Worm (Caenorhabditis elegans) whole organism, young adult: ENCODE data around the gene Y43C5B.3.

Source experiments
- B0261.1 ChIP-seq: sonication (generic microtip); optimal IDR thresholded peaks from 2 replicates; lab custom pipeline; 2016; ENCODE audit warnings: mild to moderate bottlenecking, missing genetic modification characterization, moderate library complexity, missing compliant biosample characterization
- C06A6.2 ChIP-seq: fragments of 200-800 bp; sonication (Bioruptor generic); conservative IDR thresholded peaks from 2 replicates; pipeline ENCODE4 v1.3.6; 2022; ENCODE audit warnings: missing genetic modification characterization, missing compliant biosample characterization
- F33H1.4 ChIP-seq: fragments of 200-800 bp; sonication (Bioruptor generic); IDR thresholded peaks from 2 replicates; pipeline ENCODE4 v1.3.6; 2022; ENCODE audit warnings: missing genetic modification reagents, missing genetic modification characterization, missing compliant biosample characterization
- F55B11.4 ChIP-seq: sonication (generic microtip); optimal IDR thresholded peaks from 2 replicates; lab custom pipeline; 2016; ENCODE audit warnings: missing compliant biosample characterization, missing genetic modification characterization, borderline replicate concordance; ENCODE audit not compliant: insufficient read depth
- F57A8.1 ChIP-seq: fragments of 200-800 bp; sonication (Bioruptor generic); optimal IDR thresholded peaks from 2 replicates; lab custom pipeline; 2018; ENCODE audit warnings: mild to moderate bottlenecking, missing genetic modification characterization, moderate library complexity, missing compliant biosample characterization
- F57C9.4 ChIP-seq: sonication (generic microtip); optimal IDR thresholded peaks from 2 replicates; lab custom pipeline; 2017; ENCODE audit warnings: mild to moderate bottlenecking, missing genetic modification characterization, missing compliant biosample characterization
- Y53F4B.3 ChIP-seq: fragments of 200-800 bp; sonication (Bioruptor generic); IDR thresholded peaks from 2 replicates; pipeline ENCODE4 v1.3.6; 2022; ENCODE audit warnings: missing genetic modification reagents, missing genetic modification characterization, missing compliant biosample characterization
- Y95B8A.8 ChIP-seq: fragments of 200-800 bp; sonication (Bioruptor generic); IDR thresholded peaks from 2 replicates; pipeline ENCODE4 v1.3.6; 2022; ENCODE audit warnings: missing genetic modification reagents, missing genetic modification characterization, missing compliant biosample characterization
- akir-1 ChIP-seq: fragments of 200-800 bp; sonication (Bioruptor generic); optimal IDR thresholded peaks from 2 replicates; lab custom pipeline; 2018; ENCODE audit warnings: mild to moderate bottlenecking, missing genetic modification characterization, moderate library complexity, missing compliant biosample characterization
- atf-7 ChIP-seq: sonication (generic microtip); optimal IDR thresholded peaks from 2 replicates; lab custom pipeline; 2017; ENCODE audit warnings: mild to moderate bottlenecking, missing genetic modification characterization, missing compliant biosample characterization
- bed-1 ChIP-seq: fragments of 200-800 bp; sonication (Bioruptor generic); IDR thresholded peaks from 2 replicates; pipeline ENCODE4 v1.3.6; 2022; ENCODE audit warnings: missing genetic modification reagents, missing genetic modification characterization, missing compliant biosample characterization
- ccch-3 ChIP-seq: fragments of 200-800 bp; sonication (Bioruptor generic); optimal IDR thresholded peaks from 2 replicates; lab custom pipeline; 2018; ENCODE audit warnings: mild to moderate bottlenecking, missing genetic modification characterization, missing compliant biosample characterization
- ceh-100 ChIP-seq: fragments of 200-800 bp; sonication (Bioruptor generic); IDR thresholded peaks from 2 replicates; pipeline ENCODE4 v1.3.6; 2022; ENCODE audit warnings: missing genetic modification reagents, missing genetic modification characterization, missing compliant biosample characterization
- ceh-27 ChIP-seq: fragments of 200-800 bp; sonication (Bioruptor generic); optimal IDR thresholded peaks from 2 replicates; lab custom pipeline; 2018; ENCODE audit warnings: mild to moderate bottlenecking, missing genetic modification characterization, moderate library complexity, missing compliant biosample characterization
- die-1 ChIP-seq: sonication (generic microtip); optimal IDR thresholded peaks from 2 replicates; lab custom pipeline; 2016; ENCODE audit warnings: missing genotype, mild to moderate bottlenecking, missing genetic modification characterization, missing compliant biosample characterization
- egl-18 ChIP-seq: fragments of 200-800 bp; sonication (Bioruptor generic); IDR thresholded peaks from 2 replicates; pipeline ENCODE4 v1.3.6; 2022; ENCODE audit warnings: missing genetic modification reagents, missing genetic modification characterization, missing compliant biosample characterization
- egl-44 ChIP-seq: fragments of 200-800 bp; sonication (Bioruptor generic); IDR thresholded peaks from 2 replicates; pipeline ENCODE4 v1.3.6; 2022; ENCODE audit warnings: missing genetic modification reagents, missing genetic modification characterization, missing compliant biosample characterization
- ekl-4 ChIP-seq: fragments of 200-800 bp; sonication (Bioruptor generic); IDR thresholded peaks from 2 replicates; pipeline ENCODE4 v1.3.6; 2022; ENCODE audit warnings: missing genetic modification reagents, missing genetic modification characterization, missing compliant biosample characterization
- fkh-3 ChIP-seq: sonication (generic microtip); optimal IDR thresholded peaks from 2 replicates; lab custom pipeline; 2016; ENCODE audit warnings: mild to moderate bottlenecking, missing genetic modification characterization, missing compliant biosample characterization
- hmg-1.2 ChIP-seq: fragments of 200-800 bp; sonication (Bioruptor generic); IDR thresholded peaks from 2 replicates; pipeline ENCODE4 v1.3.6; 2022; ENCODE audit warnings: missing genetic modification reagents, missing genetic modification characterization, missing compliant biosample characterization
- lir-1 ChIP-seq: fragments of 200-800 bp; sonication (Bioruptor generic); conservative IDR thresholded peaks from 2 replicates; pipeline ENCODE4 v1.3.6; 2022; ENCODE audit warnings: missing genetic modification reagents, missing genetic modification characterization, missing compliant biosample characterization
- nfyb-1 ChIP-seq: fragments of 200-800 bp; sonication (Bioruptor generic); IDR thresholded peaks from 2 replicates; pipeline ENCODE4 v1.3.6; 2022; ENCODE audit warnings: missing genetic modification reagents, missing genetic modification characterization, missing compliant biosample characterization
- nhr-120 ChIP-seq: fragments of 200-800 bp; sonication (Bioruptor generic); IDR thresholded peaks from 2 replicates; pipeline ENCODE4 v1.3.6; 2022; ENCODE audit warnings: missing genetic modification characterization, missing compliant biosample characterization
- nhr-80 ChIP-seq: sonication (generic microtip); optimal IDR thresholded peaks from 2 replicates; lab custom pipeline; 2016; ENCODE audit warnings: missing genetic modification characterization, missing compliant biosample characterization
- nhr-90 ChIP-seq: sonication (generic microtip); optimal IDR thresholded peaks from 2 replicates; lab custom pipeline; 2016; ENCODE audit warnings: missing genotype, mild to moderate bottlenecking, missing genetic modification characterization, missing compliant biosample characterization
- rcor-1 ChIP-seq: fragments of 200-800 bp; sonication (Bioruptor generic); IDR thresholded peaks from 2 replicates; pipeline ENCODE4 v1.3.6; 2022; ENCODE audit warnings: missing genetic modification reagents, missing genetic modification characterization, missing compliant biosample characterization
- repo-1 ChIP-seq: sonication (generic microtip); optimal IDR thresholded peaks from 2 replicates; lab custom pipeline; 2017; ENCODE audit warnings: mild to moderate bottlenecking, missing genetic modification characterization, missing compliant biosample characterization
- snpc-1.1 ChIP-seq: sonication (generic microtip); optimal IDR thresholded peaks from 2 replicates; lab custom pipeline; 2017; ENCODE audit warnings: missing genetic modification characterization, mild to moderate bottlenecking, missing compliant biosample characterization, antibody characterized with exemption, moderate library complexity, missing genotype, missing genetic modification reagents; ENCODE audit not compliant: insufficient read depth
- sptf-2 ChIP-seq: fragments of 200-800 bp; sonication (Bioruptor generic); optimal IDR thresholded peaks from 2 replicates; lab custom pipeline; 2018; ENCODE audit warnings: mild to moderate bottlenecking, missing genetic modification characterization, missing compliant biosample characterization
- tbp1 ChIP-seq: fragments of 200-800 bp; sonication (Bioruptor generic); optimal IDR thresholded peaks from 2 replicates; lab custom pipeline; 2018; ENCODE audit warnings: mild to moderate bottlenecking, missing genetic modification characterization, missing compliant biosample characterization
- unc-130 ChIP-seq: sonication (generic microtip); optimal IDR thresholded peaks from 2 replicates; lab custom pipeline; 2016; ENCODE audit warnings: missing genetic modification reagents, missing genetic modification characterization, missing compliant biosample characterization
- zim-3 ChIP-seq: sonication (generic microtip); optimal IDR thresholded peaks from 2 replicates; lab custom pipeline; 2017; ENCODE audit warnings: mild to moderate bottlenecking, missing genetic modification characterization, moderate library complexity, missing compliant biosample characterization
- ztf-22 ChIP-seq: fragments of 200-800 bp; sonication (Bioruptor generic); optimal IDR thresholded peaks from 2 replicates; lab custom pipeline; 2018; ENCODE audit warnings: mild to moderate bottlenecking, missing genetic modification characterization, moderate library complexity, missing compliant biosample characterization
- ztf-28 ChIP-seq: fragments of 200-800 bp; sonication (Bioruptor generic); IDR thresholded peaks from 2 replicates; pipeline ENCODE4 v1.3.6; 2022; ENCODE audit warnings: missing genetic modification reagents, missing genetic modification characterization, missing compliant biosample characterization

Y43C5B.3 gene

ce11 chrIV:10349871-10350640 is at the start of gene Y43C5B.3, which contains the start of gene unc-43:
Gene Y43C5B.3, plus strand, starts transcription at chrIV:10350590.
Gene unc-43, minus strand, starts transcription at chrIV:10350217.
- TF ChIP-seq unc-130 (GFP tag; lab: Kevin White, UChicago) (no peak), nhr-80 (tag; lab: Kevin White, UChicago) (peak; percentile 68)

ce11 chrIV:10302203-10302602 is 48.2 kb upstream of the Y43C5B.3 start, which contains the start of gene R09E10.5:
Gene R09E10.5, minus strand, starts transcription at chrIV:10302303.
- TF ChIP-seq nfyb-1 (GFP tag; lab: Robert Waterston, UW) = no peak
- no peak for TF ChIP-seq akir-1
- no peak for TF ChIP-seq sptf-2
- no peak for TF ChIP-seq nhr-90
- no peak for TF ChIP-seq Y53F4B.3 (GFP tag; lab: Robert Waterston, UW)
- TF ChIP-seq zim-3 (tag; lab: Kevin White, UChicago) = no peak
- no peak for TF ChIP-seq ztf-22 (GFP tag; lab: Kevin White, UChicago)
- TF ChIP-seq atf-7 (tag; lab: Kevin White, UChicago) = no peak
- TF ChIP-seq ztf-28 = no peak
- no peak for TF ChIP-seq F55B11.4
- no peak for TF ChIP-seq bed-1 (GFP tag; lab: Robert Waterston, UW)
- TF ChIP-seq egl-44 (GFP tag; lab: Robert Waterston, UW) = no peak
- no peak for TF ChIP-seq unc-130 (GFP tag; lab: Kevin White, UChicago)
- TF ChIP-seq Y95B8A.8 (GFP tag; lab: Robert Waterston, UW) = no peak
- TF ChIP-seq C06A6.2 (GFP tag; lab: Robert Waterston, UW) = no peak
- no peak for TF ChIP-seq repo-1 (tag; lab: Kevin White, UChicago)
- TF ChIP-seq F33H1.4 (GFP tag; lab: Robert Waterston, UW) = no peak
- no peak for TF ChIP-seq ccch-3 (GFP tag; lab: Kevin White, UChicago)

DNA sequence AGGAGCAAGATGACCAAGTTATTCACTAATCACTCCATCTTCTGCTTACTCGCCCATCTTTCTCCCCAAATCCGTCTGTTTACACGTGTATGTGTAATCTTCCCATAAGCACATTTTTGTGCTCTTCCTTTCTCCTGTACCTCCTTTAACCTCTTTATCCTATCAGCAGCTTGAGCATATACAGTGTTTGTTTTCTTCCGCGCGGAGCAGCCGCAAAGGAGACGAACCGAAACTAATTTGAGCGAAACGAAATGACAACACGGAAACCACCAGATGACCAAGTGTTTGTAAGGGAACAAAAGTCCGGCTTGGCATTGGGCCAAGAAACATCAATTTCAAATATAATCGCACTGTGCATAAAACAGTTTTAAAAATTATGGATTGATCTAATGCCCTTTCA is 46.0 kb upstream of the Y43C5B.3 start:
- no peak for TF ChIP-seq F57C9.4 (tag; lab: Kevin White, UChicago)
- TF ChIP-seq B0261.1 = no peak
- TF ChIP-seq atf-7 (tag; lab: Kevin White, UChicago) = no peak
- TF ChIP-seq hmg-1.2 = no peak
- TF ChIP-seq snpc-1.1 (tag; lab: Kevin White, UChicago) = no peak
- TF ChIP-seq nhr-120 (GFP tag; lab: Robert Waterston, UW) = no peak
- TF ChIP-seq ceh-100 (GFP tag; lab: Robert Waterston, UW) = no peak
- TF ChIP-seq lir-1 = no peak
- TF ChIP-seq F57A8.1 (GFP tag; lab: Kevin White, UChicago) = no peak
- TF ChIP-seq nhr-90 = no peak
- no peak for TF ChIP-seq egl-18

DNA sequence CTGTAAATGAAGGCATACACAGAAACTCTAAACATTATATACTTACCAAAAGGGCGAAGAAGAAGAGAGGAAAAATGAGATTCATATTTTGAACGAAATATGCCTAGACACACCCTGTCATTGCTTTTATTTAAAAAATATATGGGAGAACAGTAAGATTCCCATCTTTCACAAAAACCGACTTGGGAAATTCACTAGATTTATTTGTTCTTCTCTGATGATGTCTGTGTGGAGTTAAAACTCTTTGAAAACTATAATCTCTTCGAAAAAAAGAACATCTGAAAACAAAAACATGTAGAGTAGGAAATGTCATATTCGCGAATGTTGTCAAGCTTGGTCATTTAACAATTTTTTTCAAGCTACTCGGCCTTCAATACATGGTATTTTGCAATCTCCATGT is 40.1 kb upstream of the Y43C5B.3 start, which contains the start of gene R09E10.8:
Gene R09E10.8, minus strand, starts transcription at position 101 of the 400 bp plus-strand sequence.
- no peak for TF ChIP-seq ceh-27
- TF ChIP-seq egl-44 (GFP tag; lab: Robert Waterston, UW) = no peak
- TF ChIP-seq die-1 (tag; lab: Kevin White, UChicago) = no peak
- TF ChIP-seq fkh-3 (tag; lab: Kevin White, UChicago) = no peak
- TF ChIP-seq tbp1 (GFP tag; lab: Kevin White, UChicago) = no peak
- no peak for TF ChIP-seq snpc-1.1 (tag; lab: Kevin White, UChicago)
- no peak for TF ChIP-seq ekl-4
- no peak for TF ChIP-seq rcor-1 (GFP tag; lab: Robert Waterston, UW)
